Worm (Caenorhabditis elegans) whole organism, midembryonic: Measurements from ENCODE around the gene cest-5.2.
"Not testable (repeated sequence)": the region's sequence is repeated elsewhere in the genome, so short reads cannot be mapped to it uniquely, and the experiment has no call there.

Experiments used
- T22C8.4 ChIP-seq: fragments of 200-800 bp; sonication (Bioruptor generic); IDR thresholded peaks from 2 replicates; pipeline ENCODE4 v1.3.6; 2022; ENCODE audit warnings: missing genetic modification characterization, missing compliant biosample characterization
- cog-1 ChIP-seq: sonication (generic microtip); optimal IDR thresholded peaks from 2 replicates; lab custom pipeline; 2016; ENCODE audit warnings: missing genetic modification characterization, missing compliant biosample characterization
- flt-1 ChIP-seq: fragments of 200-800 bp; sonication (Bioruptor generic); IDR thresholded peaks from 2 replicates; pipeline ENCODE4 v1.3.6; 2022; ENCODE audit warnings: missing genetic modification characterization, missing compliant biosample characterization
- klf-2 ChIP-seq: fragments of 200-800 bp; sonication (Bioruptor generic); conservative IDR thresholded peaks from 2 replicates; pipeline ENCODE4 v1.3.6; 2022; ENCODE audit warnings: missing genetic modification reagents, missing genetic modification characterization, missing compliant biosample characterization
- med-1 ChIP-seq: sonication (generic microtip); optimal IDR thresholded peaks from 2 replicates; lab custom pipeline; 2017; ENCODE audit warnings: missing genetic modification characterization, mild to moderate bottlenecking, missing compliant biosample characterization, antibody characterized with exemption, missing genetic modification reagents; ENCODE audit not compliant: insufficient read depth
- ref-1 ChIP-seq: fragments of 200-800 bp; sonication (Bioruptor generic); conservative IDR thresholded peaks from 2 replicates; pipeline ENCODE4 v1.3.6; 2022; ENCODE audit warnings: missing genetic modification reagents, missing genetic modification characterization, missing compliant biosample characterization
- tab-1 ChIP-seq: fragments of 200-800 bp; sonication (Bioruptor generic); IDR thresholded peaks from 2 replicates; pipeline ENCODE4 v1.3.6; 2022; ENCODE audit warnings: missing genetic modification characterization, missing compliant biosample characterization
- ztf-23 ChIP-seq: fragments of 200-800 bp; sonication (Bioruptor generic); IDR thresholded peaks from 2 replicates; pipeline ENCODE4 v1.3.6; 2022; ENCODE audit warnings: missing genetic modification reagents, missing genetic modification characterization, missing compliant biosample characterization
- ztf-29 ChIP-seq: fragments of 200-800 bp; sonication (Bioruptor generic); IDR thresholded peaks from 2 replicates; pipeline ENCODE4 v1.3.6; 2022; ENCODE audit warnings: missing genetic modification reagents, missing genetic modification characterization, missing compliant biosample characterization

The cest-5.2 gene

DNA sequence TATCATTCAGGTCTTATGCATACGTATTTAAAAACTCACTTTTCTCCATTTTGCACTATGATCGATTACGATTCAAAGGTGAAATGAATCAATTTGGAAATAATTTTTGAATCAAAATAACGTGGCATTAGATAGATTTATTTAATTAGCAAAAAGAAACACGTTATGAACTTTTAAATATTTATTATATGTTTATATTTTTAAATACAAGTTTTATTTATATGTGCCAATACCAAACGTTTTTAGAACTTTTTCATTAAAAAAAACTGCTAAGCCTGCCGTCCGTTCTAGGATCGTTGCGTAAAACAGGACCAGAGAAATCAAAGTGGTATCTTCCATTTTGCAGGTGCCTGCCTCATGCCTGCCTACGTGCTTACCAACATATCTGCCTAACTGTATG, 30.4 kb downstream of the cest-5.2 start, which contains the start of gene F38A5.6:
Gene F38A5.6 (minus strand): TSS at position 101 of the 400 bp plus-strand sequence.
- TF ChIP-seq ztf-29 (GFP tag; lab: Robert Waterston, UW) (no peak), tab-1 (GFP tag; lab: Robert Waterston, UW) (no peak), T22C8.4 (GFP tag; lab: Robert Waterston, UW) (no peak)

DNA sequence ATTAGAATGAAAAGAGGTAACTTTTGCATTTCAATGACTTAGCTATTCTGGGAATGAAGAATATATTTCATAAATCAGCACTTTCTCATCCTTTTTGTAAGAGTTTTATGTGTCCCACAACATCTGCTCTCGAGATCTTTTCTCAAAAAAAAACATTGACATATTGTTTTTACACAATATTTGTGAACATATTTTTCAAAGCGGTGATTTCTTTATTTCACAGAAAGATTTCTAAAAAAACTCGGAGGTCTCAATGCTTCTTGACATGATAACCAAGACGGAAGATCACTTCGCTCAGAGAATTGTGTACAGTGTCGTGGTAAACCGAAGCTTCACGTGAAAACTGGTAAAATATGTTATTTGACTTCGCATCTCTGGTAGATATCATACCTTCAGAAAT, 31.8 kb downstream of the cest-5.2 start, which contains the start of gene F38A5.22:
Gene F38A5.22 (minus strand): TSS at position 29 of the 400 bp plus-strand sequence.
- TF ChIP-seq ztf-29 (GFP tag; lab: Robert Waterston, UW) (no peak), klf-2 (GFP tag; lab: Robert Waterston, UW) (no peak), T22C8.4 (GFP tag; lab: Robert Waterston, UW) (no peak), flt-1 (no peak), med-1 (no peak), ztf-23 (GFP tag; lab: Robert Waterston, UW) (no peak), tab-1 (GFP tag; lab: Robert Waterston, UW) (no peak)

DNA sequence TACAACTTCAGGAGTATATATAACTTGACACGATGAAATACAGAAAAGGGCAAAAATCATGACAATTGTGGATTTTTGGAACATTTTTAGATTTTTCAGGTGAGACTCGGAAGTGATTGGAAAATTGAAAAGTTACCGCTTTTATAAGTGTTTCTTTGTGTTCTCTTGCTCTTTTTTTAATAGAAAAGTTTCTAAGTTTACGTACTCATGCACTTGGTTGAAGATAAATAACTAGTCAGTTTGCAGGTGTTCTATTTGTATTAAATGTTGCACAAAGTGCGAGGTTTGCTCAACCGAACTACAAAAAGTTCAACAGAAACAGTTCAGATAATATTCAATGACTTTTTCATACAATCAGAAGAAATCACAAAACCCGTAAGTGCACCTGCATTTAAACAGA, 32.9 kb downstream of the cest-5.2 start, which contains the start of gene nspb-3:
Gene nspb-3 (minus strand): TSS at position 101 of the 400 bp plus-strand sequence.
- not testable (repeated sequence) for TF ChIP-seq cog-1; T22C8.4 (GFP tag; lab: Robert Waterston, UW); tab-1 (GFP tag; lab: Robert Waterston, UW)

DNA sequence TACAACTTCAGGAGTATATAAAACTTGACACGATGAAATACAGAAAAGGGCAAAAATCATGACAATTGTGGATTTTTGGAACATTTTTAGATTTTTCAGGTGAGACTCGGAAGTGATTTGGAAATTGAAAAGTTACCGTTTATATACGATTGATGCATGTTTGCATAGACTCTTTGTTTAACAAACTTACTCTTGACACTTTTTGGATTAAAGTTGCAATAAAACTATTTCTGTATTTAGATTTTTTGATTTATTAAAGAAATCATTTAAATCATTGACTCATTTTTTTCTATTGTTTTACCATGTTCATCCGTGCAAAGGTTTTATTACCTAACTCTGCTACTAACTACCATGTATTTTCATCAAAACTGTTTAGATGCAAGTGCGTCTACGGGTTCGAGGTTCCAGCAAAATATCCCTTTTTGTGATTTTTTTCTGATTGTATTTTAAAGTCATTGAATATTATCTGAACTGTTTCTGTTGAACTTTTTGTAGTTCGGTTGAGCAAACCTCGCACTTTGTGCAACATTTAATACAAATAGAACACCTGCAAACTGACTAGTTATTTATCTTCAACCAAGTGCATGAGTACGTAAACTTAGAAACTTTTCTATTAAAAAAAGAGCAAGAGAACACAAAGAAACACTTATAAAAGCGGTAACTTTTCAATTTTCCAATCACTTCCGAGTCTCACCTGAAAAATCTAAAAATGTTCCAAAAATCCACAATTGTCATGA, 36.5 kb downstream of the cest-5.2 start, which contains the start of the genes nspb-1 and nspb-2:
Gene nspb-1 (minus strand): TSS at position 101 of the 737 bp plus-strand sequence.
Gene nspb-2 (plus strand): TSS at position 687 of the 737 bp plus-strand sequence.
- not testable (repeated sequence) for TF ChIP-seq ztf-23 (GFP tag; lab: Robert Waterston, UW); med-1; ref-1 (GFP tag; lab: Robert Waterston, UW)

DNA sequence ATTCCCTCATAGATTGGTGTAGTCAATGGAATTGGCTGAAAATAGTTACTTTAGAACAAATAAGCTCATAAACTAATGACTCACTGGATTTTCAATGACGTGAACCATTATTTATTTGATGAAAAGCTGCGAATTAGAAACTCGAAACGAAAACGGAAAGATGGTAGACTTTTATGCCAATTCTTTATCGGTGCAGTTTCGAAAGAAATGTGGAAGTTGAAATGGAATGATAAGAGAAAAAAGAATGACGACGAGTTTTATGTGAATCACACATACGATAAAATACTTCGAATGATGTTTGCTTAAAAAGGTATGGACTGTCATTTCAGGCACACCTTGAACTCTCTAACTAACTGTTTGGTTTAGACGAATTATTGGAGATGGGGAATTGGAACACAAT, 37.7 kb downstream of the cest-5.2 start, which contains the start of the genes lec-11 and irld-7:
Gene lec-11 (minus strand): TSS at position 126 of the 400 bp plus-strand sequence.
Gene irld-7 (plus strand): TSS at position 332 of the 400 bp plus-strand sequence.
- TF ChIP-seq klf-2 (GFP tag; lab: Robert Waterston, UW) = no peak
- no peak for TF ChIP-seq tab-1 (GFP tag; lab: Robert Waterston, UW)
- no peak for TF ChIP-seq T22C8.4 (GFP tag; lab: Robert Waterston, UW)
- no peak for TF ChIP-seq flt-1
- no peak for TF ChIP-seq ztf-29 (GFP tag; lab: Robert Waterston, UW)
- TF ChIP-seq ref-1 (GFP tag; lab: Robert Waterston, UW) = no peak
- TF ChIP-seq ztf-23 (GFP tag; lab: Robert Waterston, UW) = no peak
- TF ChIP-seq med-1 = no peak
- no peak for TF ChIP-seq cog-1

DNA sequence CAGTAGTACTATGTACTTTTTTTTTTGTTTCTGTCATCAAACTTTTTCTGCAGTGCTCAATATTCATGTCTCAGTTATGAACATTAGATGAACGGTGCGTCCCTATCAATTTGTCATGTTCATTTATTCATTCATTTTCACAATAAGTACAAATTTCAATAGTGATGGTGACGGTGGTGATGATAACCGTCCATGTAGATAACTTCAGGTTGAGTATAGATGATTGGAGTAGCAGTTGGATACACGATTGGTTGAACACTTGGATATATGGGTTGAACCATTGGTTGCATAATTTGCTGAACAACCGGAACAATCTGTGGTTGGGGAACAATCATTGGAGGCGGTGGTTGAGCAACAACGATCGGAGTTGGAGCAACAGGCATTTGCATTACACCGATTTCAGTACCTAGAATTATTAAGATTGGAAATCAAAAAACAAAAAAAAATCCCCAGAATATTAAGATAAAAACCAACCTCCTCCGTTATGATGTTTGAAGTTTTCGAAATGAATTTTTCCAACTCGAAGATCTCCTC, 39.6 kb downstream of the cest-5.2 start:
- no peak for TF ChIP-seq klf-2 (GFP tag; lab: Robert Waterston, UW)
- no peak for TF ChIP-seq ztf-23 (GFP tag; lab: Robert Waterston, UW)
- no peak for TF ChIP-seq ref-1 (GFP tag; lab: Robert Waterston, UW)
- TF ChIP-seq ztf-29 (GFP tag; lab: Robert Waterston, UW) = no peak
- no peak for TF ChIP-seq med-1

DNA sequence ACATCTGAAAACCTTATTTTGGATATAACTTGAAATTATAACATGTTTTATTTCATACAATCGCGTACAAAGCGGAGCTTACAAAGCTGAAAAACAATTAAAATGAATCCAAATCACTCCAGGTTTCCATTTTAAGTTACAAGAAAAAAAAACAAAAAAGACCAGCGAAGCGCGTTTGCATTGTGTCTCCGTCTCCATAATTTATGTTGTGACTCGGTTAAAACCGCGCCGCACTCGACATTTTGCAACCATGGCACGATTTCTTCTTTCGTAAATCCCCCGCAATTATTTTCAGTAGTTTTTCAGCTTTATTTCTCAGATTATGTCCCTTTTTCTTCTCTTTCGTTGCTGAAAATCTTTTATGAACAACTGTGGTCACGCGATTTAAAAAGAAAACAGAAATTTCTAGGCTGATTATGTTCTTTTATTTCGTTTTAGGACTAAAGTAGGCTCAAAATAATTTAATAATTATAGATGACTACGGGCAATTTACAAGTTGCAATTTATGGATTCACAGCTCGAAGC, 42.3 kb downstream of the cest-5.2 start, which contains the start of the genes F38A5.2 and dnj-11:
Gene F38A5.2 (minus strand): TSS at position 4 of the 525 bp plus-strand sequence.
Gene dnj-11 (plus strand): TSS at position 475 of the 525 bp plus-strand sequence.
- TF ChIP-seq flt-1 (0 out of 2 replicates have a peak, but pooled peaks have one; percentile 19), ref-1 (GFP tag; lab: Robert Waterston, UW) (no peak), tab-1 (GFP tag; lab: Robert Waterston, UW) (no peak), T22C8.4 (GFP tag; lab: Robert Waterston, UW) (no peak), klf-2 (GFP tag; lab: Robert Waterston, UW) (no peak), cog-1 (peak; percentile 19), ztf-23 (GFP tag; lab: Robert Waterston, UW) (peak; percentile 59; the same call in 1 of the 2 replicates)

DNA sequence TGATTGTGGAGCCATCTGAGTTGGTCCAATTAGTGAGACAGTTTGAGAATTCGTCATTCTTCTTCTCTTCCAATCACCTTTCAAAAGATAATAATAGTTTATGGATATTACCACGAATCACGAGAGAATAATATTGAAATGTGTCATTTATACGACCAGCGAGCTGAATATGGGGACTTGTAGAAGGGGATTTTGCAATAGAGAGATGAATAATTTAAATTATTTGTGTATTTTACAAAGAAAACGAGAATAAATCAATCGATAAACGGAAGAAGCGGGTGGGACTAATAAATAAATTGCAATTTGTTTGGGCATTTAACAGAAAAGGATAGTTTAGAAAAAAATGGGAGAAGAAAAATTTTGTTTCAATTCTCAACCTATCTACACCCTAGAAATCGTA, 45.1 kb downstream of the cest-5.2 start, which contains the start of gene odr-8:
Gene odr-8 (minus strand): TSS at position 101 of the 400 bp plus-strand sequence.
- TF ChIP-seq ztf-29 (GFP tag; lab: Robert Waterston, UW) (no peak), ztf-23 (GFP tag; lab: Robert Waterston, UW) (no peak)

DNA sequence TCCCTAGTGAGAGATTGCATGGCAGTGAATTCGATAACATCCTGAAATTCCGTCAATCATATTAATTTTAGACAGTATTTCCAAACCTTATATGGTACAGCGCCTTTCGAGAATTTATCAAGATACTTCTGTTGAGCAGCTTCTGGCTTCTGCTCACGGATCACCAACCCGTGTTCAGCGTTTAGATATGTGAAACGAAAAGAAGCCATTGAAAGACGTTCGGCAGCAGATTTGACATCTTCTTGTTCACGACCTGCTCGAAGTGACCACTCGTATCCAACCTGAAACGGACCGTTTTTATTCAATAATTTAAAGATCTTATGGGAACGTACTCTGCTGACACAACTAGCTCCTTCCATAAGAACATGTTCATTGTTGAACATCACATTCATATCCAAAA, 46.1 kb downstream of the cest-5.2 start:
- TF ChIP-seq ref-1 (GFP tag; lab: Robert Waterston, UW) (no peak), flt-1 (no peak), klf-2 (GFP tag; lab: Robert Waterston, UW) (no peak), cog-1 (no peak), tab-1 (GFP tag; lab: Robert Waterston, UW) (no peak), ztf-29 (GFP tag; lab: Robert Waterston, UW) (no peak), med-1 (no peak), T22C8.4 (GFP tag; lab: Robert Waterston, UW) (no peak), ztf-23 (GFP tag; lab: Robert Waterston, UW) (no peak)

DNA sequence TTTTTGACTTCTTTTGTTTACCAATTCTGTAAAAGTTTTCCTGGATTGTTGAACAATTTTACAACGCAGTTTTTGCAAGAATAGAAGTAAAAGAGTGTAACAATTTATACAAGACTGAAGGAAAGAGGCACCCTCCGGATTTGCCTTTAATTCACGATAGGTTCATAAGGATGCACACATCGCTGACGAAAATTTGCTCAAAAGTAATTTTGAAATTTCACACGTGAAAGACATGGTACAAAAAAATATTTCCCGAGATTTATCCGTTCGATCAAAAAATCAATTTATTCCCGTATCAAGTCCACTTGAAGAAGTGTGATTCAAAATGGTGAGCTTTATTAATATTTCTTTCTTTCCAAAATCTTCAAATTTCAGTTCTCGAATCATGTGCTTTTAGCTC, 49.8 kb downstream of the cest-5.2 start, which contains the start of gene C43G2.3:
Gene C43G2.3 (plus strand): TSS at position 301 of the 400 bp plus-strand sequence.
- no peak for TF ChIP-seq cog-1
- TF ChIP-seq ztf-23 (GFP tag; lab: Robert Waterston, UW) = no peak
- TF ChIP-seq ref-1 (GFP tag; lab: Robert Waterston, UW) = no peak
- no peak for TF ChIP-seq flt-1
- TF ChIP-seq T22C8.4 (GFP tag; lab: Robert Waterston, UW) = no peak
- TF ChIP-seq tab-1 (GFP tag; lab: Robert Waterston, UW) = no peak
- no peak for TF ChIP-seq ztf-29 (GFP tag; lab: Robert Waterston, UW)
- no peak for TF ChIP-seq med-1
